Worm (Caenorhabditis elegans) whole organism, L1 larva: Measurements from ENCODE around the gene acdh-11.

ENCODE experiments used
- C04F5.9 ChIP-seq: sonication (generic microtip); optimal IDR thresholded peaks from 2 replicates; lab custom pipeline; 2016; ENCODE audit warnings: missing genetic modification characterization, missing compliant biosample characterization
- C16A3.4 ChIP-seq: fragments of 150-350 bp; optimal IDR thresholded peaks from 2 replicates; lab custom pipeline; 2014; ENCODE audit warnings: missing biosample characterization, missing genetic modification characterization
- Y116A8C.19 ChIP-seq: sonication (generic microtip); optimal IDR thresholded peaks from 2 replicates; lab custom pipeline; 2016; ENCODE audit warnings: missing compliant biosample characterization, missing genetic modification characterization, borderline replicate concordance
- aly-2 ChIP-seq: fragments of 150-350 bp; optimal IDR thresholded peaks from 2 replicates; lab custom pipeline; 2014; ENCODE audit warnings: missing biosample characterization, missing genetic modification characterization
- blmp-1 ChIP-seq: fragments of 150-350 bp; optimal IDR thresholded peaks from 2 replicates; lab custom pipeline; 2014; ENCODE audit warnings: missing biosample characterization, missing genetic modification characterization
- ceh-63 ChIP-seq: fragments of 200-800 bp; sonication (Bioruptor generic); optimal IDR thresholded peaks from 2 replicates; lab custom pipeline; 2018; ENCODE audit warnings: mild to moderate bottlenecking, missing genetic modification characterization, missing compliant biosample characterization
- ceh-82 ChIP-seq, 3 experiments: fragments of 150-350 bp in 1 of 3; sonication (generic microtip) in 2 of 3; optimal IDR thresholded peaks; 2 replicates each; lab custom pipeline; 2014 to 2017; ENCODE audit warnings: missing biosample characterization in 3 of 3, missing genetic modification characterization in 3 of 3
- ceh-90 ChIP-seq: sonication (generic microtip); optimal IDR thresholded peaks from 2 replicates; lab custom pipeline; 2016; ENCODE audit warnings: missing genetic modification characterization, missing compliant biosample characterization
- dpl-1 ChIP-seq, 3 experiments: fragments of 150-350 bp in 2 of 3; sonication (generic microtip) in 1 of 3; optimal IDR thresholded peaks; 2 replicates each; lab custom pipeline; 2014 to 2017; ENCODE audit warnings: missing biosample characterization in 3 of 3, missing genetic modification characterization in 3 of 3, missing genetic modification reagents in 3 of 3
- dsc-1 ChIP-seq: sonication (generic microtip); optimal IDR thresholded peaks from 2 replicates; lab custom pipeline; 2016; ENCODE audit warnings: mild to moderate bottlenecking, missing genetic modification characterization, missing compliant biosample characterization
- efl-1 ChIP-seq, 4 experiments: fragments of 150-350 bp; optimal IDR thresholded peaks in 3 of 4; peaks in 1 of 4; 1 replicate in 1 of 4; 2 replicates in 3 of 4; lab custom pipeline; 2014; ENCODE audit warnings: missing biosample characterization in 2 of 4, missing genetic modification characterization in 2 of 4, missing genetic modification reagents in 2 of 4
- egl-13 ChIP-seq: sonication (generic microtip); optimal IDR thresholded peaks from 2 replicates; lab custom pipeline; 2016; ENCODE audit warnings: missing genotype, missing genetic modification reagents, missing genetic modification characterization, missing compliant biosample characterization
- elt-2 ChIP-seq: sonication (generic microtip); optimal IDR thresholded peaks from 2 replicates; lab custom pipeline; 2016; ENCODE audit warnings: missing genetic modification characterization, mild to moderate bottlenecking, inconsistent platforms, missing compliant biosample characterization, missing genetic modification reagents
- elt-3 ChIP-seq, 6 experiments: fragments of 150-350 bp in 1 of 6; sonication (generic microtip); optimal IDR thresholded peaks; 2 replicates each; lab custom pipeline; 2017 to 2018; ENCODE audit warnings: missing biosample characterization in 6 of 6, missing genetic modification characterization in 6 of 6, inconsistent platforms in 1 of 6
- fkh-10 ChIP-seq: sonication (generic microtip); optimal IDR thresholded peaks from 2 replicates; lab custom pipeline; 2017; ENCODE audit warnings: missing biosample characterization, missing genetic modification reagents, missing genetic modification characterization
- fkh-8 ChIP-seq: sonication (generic microtip); optimal IDR thresholded peaks from 2 replicates; lab custom pipeline; 2016; ENCODE audit warnings: mild to moderate bottlenecking, missing genetic modification characterization, missing compliant biosample characterization
- grh-1 ChIP-seq: fragments of 200-800 bp; sonication (Bioruptor generic); IDR thresholded peaks from 2 replicates; pipeline ENCODE4 v1.3.6; 2022; ENCODE audit warnings: missing genetic modification reagents, missing genetic modification characterization, missing compliant biosample characterization
- hlh-17 ChIP-seq: fragments of 200-800 bp; sonication (Bioruptor generic); optimal IDR thresholded peaks from 2 replicates; lab custom pipeline; 2018; ENCODE audit warnings: missing genetic modification characterization, mild to moderate bottlenecking, missing compliant biosample characterization, moderate library complexity, borderline replicate concordance
- hlh-4 ChIP-seq: sonication (generic microtip); optimal IDR thresholded peaks from 2 replicates; lab custom pipeline; 2016; ENCODE audit warnings: mild to moderate bottlenecking, missing genetic modification characterization, missing compliant biosample characterization
- isw-1 ChIP-seq: fragments of 200-800 bp; sonication (Bioruptor generic); IDR thresholded peaks from 2 replicates; pipeline ENCODE4 v1.3.6; 2022; ENCODE audit warnings: missing genetic modification characterization, missing compliant biosample characterization
- lin-15B ChIP-seq: fragments of 150-350 bp; sonication (generic microtip); optimal IDR thresholded peaks from 3 replicates; lab custom pipeline; 2014; ENCODE audit warnings: missing biosample characterization, missing genetic modification characterization
- lin-35 ChIP-seq, 2 experiments: fragments of 150-350 bp; optimal IDR thresholded peaks; 2 replicates each; lab custom pipeline; 2014; ENCODE audit warnings: missing biosample characterization in 2 of 2, missing genetic modification characterization in 2 of 2, missing genetic modification reagents in 2 of 2
- lin-39 ChIP-seq: fragments of 150-350 bp; optimal IDR thresholded peaks from 2 replicates; lab custom pipeline; 2014; ENCODE audit warnings: missing biosample characterization, missing genetic modification reagents, missing genetic modification characterization
- lir-3 ChIP-seq: sonication (generic microtip); optimal IDR thresholded peaks from 2 replicates; lab custom pipeline; 2016; ENCODE audit warnings: mild to moderate bottlenecking, missing genetic modification characterization, moderate library complexity, missing compliant biosample characterization; ENCODE audit not compliant: poor library complexity
- lsy-2 ChIP-seq, 2 experiments: fragments of 150-350 bp; optimal IDR thresholded peaks; 2 replicates each; lab custom pipeline; 2014; ENCODE audit warnings: missing biosample characterization in 2 of 2, missing genetic modification characterization in 2 of 2
- mab-9 ChIP-seq: fragments of 200-800 bp; sonication (Bioruptor generic); IDR thresholded peaks from 2 replicates; pipeline ENCODE4 v1.3.6; 2022; ENCODE audit warnings: missing genetic modification reagents, missing genetic modification characterization, missing compliant biosample characterization
- mdl-1 ChIP-seq, 2 experiments: fragments of 150-350 bp; optimal IDR thresholded peaks; 2 replicates each; lab custom pipeline; 2014 to 2017; ENCODE audit warnings: missing biosample characterization in 2 of 2, missing genetic modification characterization in 2 of 2, inconsistent platforms in 1 of 2
- mef-2 ChIP-seq: fragments of 150-350 bp; optimal IDR thresholded peaks from 2 replicates; lab custom pipeline; 2014; ENCODE audit warnings: missing biosample characterization, missing genetic modification characterization
- mep-1 ChIP-seq: fragments of 150-350 bp; optimal IDR thresholded peaks from 2 replicates; lab custom pipeline; 2014; ENCODE audit warnings: missing biosample characterization, missing genetic modification characterization
- nhr-11 ChIP-seq: fragments of 150-350 bp; optimal IDR thresholded peaks from 2 replicates; lab custom pipeline; 2014; ENCODE audit warnings: missing biosample characterization, missing genetic modification characterization
- nhr-12 ChIP-seq: sonication (generic microtip); optimal IDR thresholded peaks from 2 replicates; lab custom pipeline; 2017; ENCODE audit warnings: missing biosample characterization, missing genetic modification characterization
- nhr-20 ChIP-seq: sonication (generic microtip); optimal IDR thresholded peaks from 2 replicates; lab custom pipeline; 2016; ENCODE audit warnings: mild to moderate bottlenecking, missing genetic modification characterization, missing compliant biosample characterization
- nhr-28 ChIP-seq: fragments of 150-350 bp; optimal IDR thresholded peaks from 2 replicates; lab custom pipeline; 2014; ENCODE audit warnings: missing biosample characterization, missing genetic modification characterization
- nhr-47 ChIP-seq: sonication (generic microtip); optimal IDR thresholded peaks from 2 replicates; lab custom pipeline; 2016; ENCODE audit warnings: mild to moderate bottlenecking, missing genetic modification characterization, moderate library complexity, missing compliant biosample characterization
- nhr-85 ChIP-seq: sonication (generic microtip); peaks from one replicate; lab custom pipeline; 2016; ENCODE audit warnings: missing genetic modification characterization, inconsistent platforms, missing compliant biosample characterization
- nhr-90 ChIP-seq: sonication (generic microtip); optimal IDR thresholded peaks from 2 replicates; lab custom pipeline; 2016; ENCODE audit warnings: mild to moderate bottlenecking, missing genetic modification characterization, missing compliant biosample characterization; ENCODE audit not compliant: poor library complexity
- pag-3 ChIP-seq: sonication (generic microtip); optimal IDR thresholded peaks from 2 replicates; lab custom pipeline; 2017; ENCODE audit warnings: missing genetic modification characterization, mild to moderate bottlenecking, missing compliant biosample characterization, antibody characterized with exemption, borderline replicate concordance; ENCODE audit not compliant: insufficient read depth
- pax-3 ChIP-seq: fragments of 200-800 bp; sonication (Bioruptor generic); optimal IDR thresholded peaks from 2 replicates; lab custom pipeline; 2018; ENCODE audit warnings: mild to moderate bottlenecking, missing genetic modification characterization, moderate library complexity, missing compliant biosample characterization
- snpc-4 ChIP-seq: fragments of 150-350 bp; optimal IDR thresholded peaks from 2 replicates; lab custom pipeline; 2014; ENCODE audit warnings: missing biosample characterization, missing genetic modification characterization
- sox-4 ChIP-seq: sonication (generic microtip); optimal IDR thresholded peaks from 2 replicates; lab custom pipeline; 2016; ENCODE audit warnings: missing genetic modification characterization, missing compliant biosample characterization
- sptf-1 ChIP-seq: fragments of 150-350 bp; optimal IDR thresholded peaks from 2 replicates; lab custom pipeline; 2014; ENCODE audit warnings: missing biosample characterization, missing genetic modification characterization
- tbx-2 ChIP-seq: sonication (generic microtip); optimal IDR thresholded peaks from 2 replicates; lab custom pipeline; 2016; ENCODE audit warnings: missing genetic modification characterization, missing compliant biosample characterization
- unc-130 ChIP-seq: fragments of 150-350 bp; optimal IDR thresholded peaks from 2 replicates; lab custom pipeline; 2017; ENCODE audit warnings: missing biosample characterization, missing genetic modification characterization, inconsistent platforms
- unc-86 ChIP-seq: sonication (generic microtip); optimal IDR thresholded peaks from 2 replicates; lab custom pipeline; 2016; ENCODE audit warnings: missing genetic modification characterization, missing compliant biosample characterization
- unc-98 ChIP-seq: fragments of 200-800 bp; sonication (Bioruptor generic); IDR thresholded peaks from 2 replicates; pipeline ENCODE4 v1.3.6; 2022; ENCODE audit warnings: missing genetic modification characterization, missing compliant biosample characterization
- vab-15 ChIP-seq: sonication (generic microtip); optimal IDR thresholded peaks from 2 replicates; lab custom pipeline; 2017; ENCODE audit warnings: missing genotype, mild to moderate bottlenecking, missing genetic modification characterization, missing compliant biosample characterization
- ztf-4 ChIP-seq: fragments of 150-350 bp; optimal IDR thresholded peaks from 2 replicates; lab custom pipeline; 2014; ENCODE audit warnings: missing biosample characterization, missing genetic modification characterization

The acdh-11 gene

ce11 chrIII:10595066-10595465, 29.0 kb downstream of the acdh-11 start, which contains the start of gene Y45F3A.9:
Gene Y45F3A.9 (minus strand): TSS chrIII:10595166.
- TF ChIP-seq C04F5.9 (tag; lab: Kevin White, UChicago) (no peak), grh-1 (GFP tag; lab: Robert Waterston, UW) (no peak), ceh-90 (tag; lab: Kevin White, UChicago) (no peak), vab-15 (no peak), hlh-4 (tag; lab: Kevin White, UChicago) (no peak)

DNA sequence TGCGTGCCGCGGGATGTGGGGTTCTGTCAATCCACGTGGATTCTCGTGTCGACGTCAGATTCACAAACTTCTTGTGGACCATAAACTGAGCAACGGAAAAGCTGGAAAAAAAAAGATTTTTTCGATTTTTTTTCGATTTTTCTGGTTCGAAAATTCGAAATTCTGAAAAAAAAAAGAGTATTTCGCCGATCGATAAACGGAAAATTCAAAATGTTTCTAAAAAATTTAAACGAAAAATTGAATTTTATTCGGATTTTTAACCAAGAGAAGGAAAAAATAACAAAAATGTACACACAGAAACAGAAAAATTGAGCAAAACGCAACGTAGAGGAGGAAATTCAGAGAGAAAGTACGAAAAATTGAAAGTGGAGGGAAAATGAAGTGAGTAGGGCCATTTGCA, 30.3 kb downstream of the acdh-11 start, which contains the start of gene Y39A1A.3:
TSS of gene Y39A1A.3 (minus strand) at position 101 of the 400 bp plus-strand sequence.
- TF ChIP-seq fkh-10 (GFP tag; lab: Kevin White, UChicago) = no peak
- TF ChIP-seq Y116A8C.19 (tag; lab: Kevin White, UChicago) = no peak
- TF ChIP-seq lin-35 (GFP tag; optimal IDR thresholded peaks at IDR 0.05; lab: Kevin White, UChicago) = no peak
- TF ChIP-seq mef-2 (tag; lab: Kevin White, UChicago) = no peak
- TF ChIP-seq pax-3 = no peak
- no peak for TF ChIP-seq pag-3 (tag; lab: Kevin White, UChicago)
- TF ChIP-seq nhr-12 = no peak
- no peak for TF ChIP-seq ztf-4 (tag; lab: Kevin White, UChicago)
- TF ChIP-seq mab-9 (GFP tag; lab: Robert Waterston, UW) = no peak
- no peak for TF ChIP-seq dpl-1 (GFP tag; optimal IDR thresholded peaks at IDR 0.05; lab: Kevin White, UChicago)

- TF ChIP-seq fkh-8 (tag; lab: Kevin White, UChicago) = peak; percentile 77
- TF ChIP-seq nhr-85 = peak; percentile 83
- TF ChIP-seq mdl-1 (tag; optimal IDR thresholded peaks at IDR 0.05; lab: Kevin White, UChicago) = peak in 1 of 2 experiments; percentile 85
- TF ChIP-seq tbx-2 = peak; percentile 70
- peak; percentile 19 to 61 (median 38) for TF ChIP-seq ceh-82 (tag; optimal IDR thresholded peaks at IDR 0.05; lab: Kevin White, UChicago)
- TF ChIP-seq lin-35 (GFP tag; optimal IDR thresholded peaks at IDR 0.05; lab: Kevin White, UChicago) = peak; percentile 79 to 84
- peak; percentile 93 for TF ChIP-seq mep-1
- peak; percentile 13 for TF ChIP-seq aly-2 (tag; lab: Kevin White, UChicago)
- TF ChIP-seq nhr-47 (tag; lab: Kevin White, UChicago) = peak; percentile 77
- no peak for TF ChIP-seq nhr-28 (tag; lab: Kevin White, UChicago)
- TF ChIP-seq dpl-1 (GFP tag; optimal IDR thresholded peaks at IDR 0.05; lab: Kevin White, UChicago) = peak; percentile 52 to 79 (median 74)
- TF ChIP-seq sox-4 (tag; lab: Kevin White, UChicago) = no peak
- no peak for TF ChIP-seq nhr-11
- TF ChIP-seq dsc-1 (tag; lab: Kevin White, UChicago) = peak; percentile 41
- peak; percentile 71 to 73 for TF ChIP-seq efl-1 (optimal IDR thresholded peaks at IDR 0.05; lab: Kevin White, UChicago)
- peak; percentile 74 to 97 for TF ChIP-seq efl-1 (GFP tag; optimal IDR thresholded peaks at IDR 0.05 in 1 of 2; lab: Kevin White, UChicago)
- 0 out of 2 replicates have a peak, but pooled peaks have one; percentile 31 for TF ChIP-seq mab-9 (GFP tag; lab: Robert Waterston, UW)
- TF ChIP-seq lin-15B (tag; lab: Kevin White, UChicago) = peak; percentile 18
- no peak for TF ChIP-seq unc-98 (GFP tag; lab: Robert Waterston, UW)
- TF ChIP-seq unc-130 (tag; lab: Kevin White, UChicago) = peak; percentile 62
- peak; percentile 57 for TF ChIP-seq unc-86 (tag; lab: Kevin White, UChicago)
- no peak for TF ChIP-seq hlh-17 (GFP tag; lab: Kevin White, UChicago)
- TF ChIP-seq egl-13 = peak; percentile 40
- peak; percentile 31 for TF ChIP-seq elt-2 (tag; lab: Kevin White, UChicago)
- TF ChIP-seq C16A3.4 (tag; lab: Kevin White, UChicago) = peak; percentile 75
- peak; percentile 62 for TF ChIP-seq nhr-90 (tag; lab: Kevin White, UChicago)
- TF ChIP-seq blmp-1 = peak; percentile 59
- TF ChIP-seq elt-3 (tag; optimal IDR thresholded peaks at IDR 0.05; lab: Kevin White, UChicago) = peak in 1 of 6 experiments; percentile 37
- peak; percentile 78 to 85 for TF ChIP-seq lsy-2 (tag; optimal IDR thresholded peaks at IDR 0.05; lab: Kevin White, UChicago)
- no peak for TF ChIP-seq sptf-1 (tag; lab: Kevin White, UChicago)
- peak; percentile 15 for TF ChIP-seq ztf-4 (tag; lab: Kevin White, UChicago)
- TF ChIP-seq ceh-63 (GFP tag; lab: Kevin White, UChicago) = no peak
- peak; percentile 85 for TF ChIP-seq nhr-20 (tag; lab: Kevin White, UChicago)
- TF ChIP-seq C04F5.9 (tag; lab: Kevin White, UChicago) = peak; percentile 11
- TF ChIP-seq isw-1 (GFP tag; lab: Robert Waterston, UW) = 0 out of 2 replicates have a peak, but pooled peaks have one; percentile 36
- TF ChIP-seq lir-3 (tag; lab: Kevin White, UChicago) = peak; percentile 44
- TF ChIP-seq snpc-4 (tag; lab: Kevin White, UChicago) = peak; percentile 32
- peak; percentile 52 for TF ChIP-seq lin-39
Observed at ce11 chrIII:10599699-10600098, 33.6 kb downstream of the acdh-11 start.
